Fruit fly (Drosophila melanogaster) whole organism, embryonic: Measurements from ENCODE around the gene CG4730.
A peak's percentile ranks its signal among the peaks of the same experiment; 100 is the strongest.

Source experiments
- ATbp ChIP-seq: fragments of 200-800 bp; sonication (Bioruptor generic); optimal IDR thresholded peaks from 2 replicates; lab custom pipeline; 2017; ENCODE audit warnings: missing biosample characterization, mild to moderate bottlenecking, missing genetic modification characterization, missing genetic modification reagents
- Blimp-1 ChIP-seq: fragments of 200-800 bp; sonication (Bioruptor generic); optimal IDR thresholded peaks from 3 replicates; lab custom pipeline; 2018; ENCODE audit warnings: missing biosample characterization, missing genetic modification characterization, mild to moderate bottlenecking, moderate library complexity, missing genetic modification reagents
- CG10147 ChIP-seq: fragments of 200-800 bp; sonication (Bioruptor generic); optimal IDR thresholded peaks from 2 replicates; lab custom pipeline; 2019; ENCODE audit warnings: missing biosample characterization, mild to moderate bottlenecking, missing genetic modification characterization, moderate library complexity
- CG10431 ChIP-seq: fragments of 200-800 bp; sonication (Bioruptor generic); optimal IDR thresholded peaks from 3 replicates; lab custom pipeline; 2018; ENCODE audit warnings: missing biosample characterization, mild to moderate bottlenecking, missing genetic modification characterization
- CG11560 ChIP-seq: fragments of 200-800 bp; sonication (Bioruptor generic); IDR thresholded peaks from 3 replicates; pipeline ENCODE4 v1.3.6; 2022; ENCODE audit warnings: missing biosample characterization, missing genetic modification characterization
- CG12299 ChIP-seq: fragments of 200-800 bp; sonication (Bioruptor generic); optimal IDR thresholded peaks from 2 replicates; lab custom pipeline; 2018; ENCODE audit warnings: missing biosample characterization, mild to moderate bottlenecking, missing genetic modification characterization
- CG12744 ChIP-seq: fragments of 200-800 bp; sonication (Bioruptor generic); optimal IDR thresholded peaks from 2 replicates; lab custom pipeline; 2016; ENCODE audit warnings: missing biosample characterization, missing genetic modification characterization
- CG13123 ChIP-seq: fragments of 200-800 bp; sonication (Bioruptor generic); optimal IDR thresholded peaks from 2 replicates; lab custom pipeline; 2016; ENCODE audit warnings: missing biosample characterization, missing genetic modification characterization
- CG13775 ChIP-seq: fragments of 200-800 bp; sonication (Bioruptor generic); optimal IDR thresholded peaks from 3 replicates; lab custom pipeline; 2017; ENCODE audit warnings: missing biosample characterization, mild to moderate bottlenecking, missing genetic modification characterization
- CG13894 ChIP-seq: fragments of 200-800 bp; sonication (Bioruptor generic); optimal IDR thresholded peaks from 3 replicates; lab custom pipeline; 2018; ENCODE audit warnings: missing biosample characterization, mild to moderate bottlenecking, missing genetic modification characterization, moderate library complexity
- CG15479 ChIP-seq: fragments of 200-800 bp; sonication (Bioruptor generic); optimal IDR thresholded peaks from 3 replicates; lab custom pipeline; 2019; ENCODE audit warnings: missing biosample characterization, mild to moderate bottlenecking, missing genetic modification characterization, moderate library complexity
- CG16813 ChIP-seq: fragments of 200-800 bp; sonication (Bioruptor generic); IDR thresholded peaks from 3 replicates; pipeline ENCODE4 v1.3.6; 2022; ENCODE audit warnings: missing biosample characterization, missing genetic modification characterization; ENCODE audit not compliant: partially characterized antibody
- CG17328 ChIP-seq: fragments of 200-800 bp; sonication (Bioruptor generic); IDR thresholded peaks from 2 replicates; pipeline ENCODE4 v1.3.6; 2022; ENCODE audit warnings: missing biosample characterization, missing genetic modification characterization
- CG2129 ChIP-seq: fragments of 200-800 bp; sonication (Bioruptor generic); IDR thresholded peaks from 2 replicates; pipeline ENCODE4 v1.3.6; 2022; ENCODE audit warnings: missing biosample characterization, missing genetic modification characterization; ENCODE audit not compliant: partially characterized antibody
- CG2199 ChIP-seq: fragments of 200-800 bp; sonication (Bioruptor generic); IDR thresholded peaks from 3 replicates; pipeline ENCODE4 v1.3.6; 2022; ENCODE audit warnings: missing biosample characterization, missing genetic modification characterization
- CG2712 ChIP-seq: fragments of 200-800 bp; optimal IDR thresholded peaks from 3 replicates; lab custom pipeline; 2019; ENCODE audit warnings: missing biosample characterization, mild to moderate bottlenecking, missing genetic modification characterization, moderate library complexity
- CG31388 ChIP-seq: fragments of 200-800 bp; sonication (Bioruptor generic); optimal IDR thresholded peaks from 2 replicates; lab custom pipeline; 2016; ENCODE audit warnings: missing biosample characterization, missing genetic modification characterization
- CG31441 ChIP-seq: fragments of 200-800 bp; sonication (Bioruptor generic); IDR thresholded peaks from 2 replicates; pipeline ENCODE4 v1.3.6; 2022; ENCODE audit warnings: missing biosample characterization, missing genetic modification characterization
- CG34376 ChIP-seq: fragments of 200-800 bp; sonication (Bioruptor generic); optimal IDR thresholded peaks from 2 replicates; lab custom pipeline; 2018; ENCODE audit warnings: missing biosample characterization, mild to moderate bottlenecking, missing genetic modification characterization
- CG4282 ChIP-seq: fragments of 200-800 bp; sonication (Bioruptor generic); optimal IDR thresholded peaks from 2 replicates; lab custom pipeline; 2016; ENCODE audit warnings: missing biosample characterization, missing genetic modification characterization
- CG5953 ChIP-seq: fragments of 200-800 bp; sonication (Bioruptor generic); IDR thresholded peaks from 2 replicates; pipeline ENCODE4 v1.3.6; 2022; ENCODE audit warnings: missing biosample characterization, missing genetic modification characterization
- CG6254 ChIP-seq: fragments of 200-800 bp; sonication (Bioruptor generic); optimal IDR thresholded peaks from 3 replicates; lab custom pipeline; 2017; ENCODE audit warnings: mild to moderate bottlenecking, missing biosample characterization, missing genetic modification reagents, missing genetic modification characterization
- CG8359 ChIP-seq: fragments of 200-800 bp; sonication (Bioruptor generic); optimal IDR thresholded peaks from 2 replicates; lab custom pipeline; 2017; ENCODE audit warnings: missing biosample characterization, mild to moderate bottlenecking, missing genetic modification characterization, borderline replicate concordance
- CoRest ChIP-seq: fragments of 200-800 bp; sonication (Bioruptor generic); optimal IDR thresholded peaks from 3 replicates; lab custom pipeline; 2018; ENCODE audit warnings: missing biosample characterization, mild to moderate bottlenecking, missing genetic modification characterization, moderate library complexity
- Dip2 ChIP-seq: fragments of 200-800 bp; sonication (Bioruptor generic); IDR thresholded peaks from 2 replicates; pipeline ENCODE4 v1.3.6; 2022; ENCODE audit warnings: missing biosample characterization, missing genetic modification characterization
- Fer1 ChIP-seq: fragments of 200-800 bp; sonication (Bioruptor generic); optimal IDR thresholded peaks from 2 replicates; lab custom pipeline; 2017; ENCODE audit warnings: missing biosample characterization, mild to moderate bottlenecking, missing genetic modification characterization
- H2.0 ChIP-seq: fragments of 200-800 bp; sonication (Bioruptor generic); IDR thresholded peaks from 2 replicates; pipeline ENCODE4 v1.3.6; 2022; ENCODE audit warnings: missing biosample characterization, missing genetic modification characterization
- Meics ChIP-seq: fragments of 200-800 bp; sonication (Bioruptor generic); optimal IDR thresholded peaks from 2 replicates; lab custom pipeline; 2017; ENCODE audit warnings: missing biosample characterization, mild to moderate bottlenecking, missing genetic modification characterization
- Nf-YC ChIP-seq: fragments of 200-800 bp; optimal IDR thresholded peaks from 3 replicates; lab custom pipeline; 2019; ENCODE audit warnings: missing biosample characterization, mild to moderate bottlenecking, missing genetic modification characterization, moderate library complexity
- Opbp ChIP-seq: fragments of 200-800 bp; sonication (Bioruptor generic); IDR thresholded peaks from 3 replicates; pipeline ENCODE4 v1.3.6; 2022; ENCODE audit warnings: missing biosample characterization, missing genetic modification characterization; ENCODE audit not compliant: partially characterized antibody
- Ptx1 ChIP-seq: fragments of 200-800 bp; sonication (Bioruptor generic); IDR thresholded peaks from 2 replicates; pipeline ENCODE4 v1.3.6; 2022; ENCODE audit warnings: missing biosample characterization, missing genetic modification characterization
- Sin3A ChIP-seq: fragments of >200 bp; optimal IDR thresholded peaks from 2 replicates; lab custom pipeline; 2018
- Xbp1 ChIP-seq: fragments of 200-800 bp; sonication (Bioruptor generic); optimal IDR thresholded peaks from 3 replicates; lab custom pipeline; 2016; ENCODE audit warnings: missing biosample characterization, mild to moderate bottlenecking, missing genetic modification characterization
- az2 ChIP-seq: fragments of 200-800 bp; sonication (Bioruptor generic); optimal IDR thresholded peaks from 3 replicates; lab custom pipeline; 2016; ENCODE audit warnings: missing biosample characterization, missing genetic modification characterization
- ci ChIP-seq: fragments of 200-800 bp; sonication (Bioruptor generic); IDR thresholded peaks from 3 replicates; pipeline ENCODE4 v1.3.6; 2022; ENCODE audit warnings: missing biosample characterization, missing genetic modification characterization
- da ChIP-seq: fragments of 200-800 bp; sonication (Bioruptor generic); optimal IDR thresholded peaks from 2 replicates; lab custom pipeline; 2016; ENCODE audit warnings: missing biosample characterization, missing genetic modification characterization
- disco-r ChIP-seq: fragments of 200-800 bp; sonication (Bioruptor generic); optimal IDR thresholded peaks from 2 replicates; lab custom pipeline; 2016; ENCODE audit warnings: missing biosample characterization, missing genetic modification characterization
- esg ChIP-seq: fragments of 200-800 bp; sonication (Bioruptor generic); conservative IDR thresholded peaks from 2 replicates; pipeline ENCODE4 v1.3.6; 2022; ENCODE audit warnings: missing biosample characterization, missing genetic modification characterization
- ewg ChIP-seq: fragments of 200-800 bp; sonication (Bioruptor generic); optimal IDR thresholded peaks from 3 replicates; lab custom pipeline; 2017; ENCODE audit warnings: mild to moderate bottlenecking, missing biosample characterization, missing genetic modification reagents, missing genetic modification characterization
- kni ChIP-seq: fragments of 200-800 bp; sonication (Bioruptor generic); optimal IDR thresholded peaks from 3 replicates; lab custom pipeline; 2017; ENCODE audit warnings: mild to moderate bottlenecking, missing biosample characterization, missing genetic modification reagents, missing genetic modification characterization
- lov ChIP-seq, 2 experiments: fragments of 200-800 bp in 1 of 2; fragments of >200 bp in 1 of 2; sonication (Bioruptor generic) in 1 of 2; IDR thresholded peaks in 1 of 2; optimal IDR thresholded peaks in 1 of 2; 2 replicates in 1 of 2; 3 replicates in 1 of 2; pipeline versions ENCODE4 v1.3.6 to Lab custom; 2017 to 2022; ENCODE audit warnings: missing biosample characterization in 1 of 2, missing genetic modification characterization in 1 of 2
- odd ChIP-seq: fragments of 200-800 bp; sonication (Bioruptor generic); optimal IDR thresholded peaks from 2 replicates; lab custom pipeline; 2017; ENCODE audit warnings: missing biosample characterization, mild to moderate bottlenecking, missing genetic modification characterization
- peb ChIP-seq: fragments of 200-800 bp; sonication (Bioruptor generic); IDR thresholded peaks from 2 replicates; pipeline ENCODE4 v1.3.6; 2022; ENCODE audit warnings: missing biosample characterization, missing genetic modification characterization
- sc ChIP-seq, 3 experiments: fragments of >200 bp in 2 of 3; fragments of 200-800 bp in 1 of 3; sonication (Bioruptor generic) in 1 of 3; optimal IDR thresholded peaks; 2 replicates in 2 of 3; 3 replicates in 1 of 3; lab custom pipeline; 2017; ENCODE audit warnings: mild to moderate bottlenecking in 1 of 3, missing biosample characterization in 1 of 3, missing genetic modification characterization in 1 of 3, missing genetic modification reagents in 1 of 3
- scrt ChIP-seq: fragments of 200-800 bp; sonication (Bioruptor generic); optimal IDR thresholded peaks from 2 replicates; lab custom pipeline; 2018; ENCODE audit warnings: missing biosample characterization, mild to moderate bottlenecking, missing genetic modification characterization, moderate library complexity
- sim ChIP-seq: fragments of 200-800 bp; sonication (Bioruptor generic); IDR thresholded peaks from 2 replicates; pipeline ENCODE4 v1.3.6; 2022; ENCODE audit warnings: missing biosample characterization, missing genetic modification characterization
- sqz ChIP-seq: fragments of 200-800 bp; sonication (Bioruptor generic); optimal IDR thresholded peaks from 3 replicates; lab custom pipeline; 2018; ENCODE audit warnings: missing biosample characterization, mild to moderate bottlenecking, missing genetic modification characterization
- unpg ChIP-seq: fragments of 200-800 bp; sonication (Bioruptor generic); optimal IDR thresholded peaks from 3 replicates; lab custom pipeline; 2018; ENCODE audit warnings: missing biosample characterization, mild to moderate bottlenecking, missing genetic modification characterization, moderate library complexity
- vvl ChIP-seq: fragments of 200-800 bp; sonication (Bioruptor generic); IDR thresholded peaks from 2 replicates; pipeline ENCODE4 v1.3.6; 2022; ENCODE audit warnings: missing biosample characterization, missing genetic modification characterization

Gene CG4730

DNA sequence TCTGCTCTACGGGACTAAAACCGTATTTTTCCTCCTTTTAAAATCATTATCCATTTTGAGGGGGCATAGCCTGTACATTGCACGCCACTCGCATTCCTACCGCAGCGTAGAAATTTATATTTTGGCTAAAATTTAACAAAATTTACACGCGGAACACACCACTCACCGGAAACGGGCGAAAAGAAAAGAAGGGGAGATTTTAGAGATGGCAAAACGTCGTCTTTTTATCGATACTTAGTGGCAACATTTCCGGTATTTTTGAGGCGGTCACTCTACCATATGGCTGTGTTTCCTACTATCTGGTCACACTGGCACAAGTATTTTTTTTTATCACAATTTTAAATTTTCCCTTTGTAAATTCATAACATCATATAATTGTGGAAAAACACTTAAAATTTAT is 6.4 kb upstream of the CG4730 start, which contains the start of gene RpL27 (continued):
- TF ChIP-seq CG10431 (GFP tag; lab: Kevin White, UChicago): peak; percentile 97
- TF ChIP-seq kni: peak; percentile 53
- peak; percentile 75 for TF ChIP-seq CG8359
- no peak for TF ChIP-seq esg
- peak; percentile 44 for TF ChIP-seq CG12744 (GFP tag; lab: Kevin White, UChicago)
- TF ChIP-seq CG2199 (GFP tag; lab: Robert Waterston, UW): 0 out of 3 replicates have a peak, but pooled peaks have one; percentile 8
- TF ChIP-seq Xbp1 (GFP tag; lab: Kevin White, UChicago): peak; percentile 74
- peak; percentile 63 for TF ChIP-seq disco-r (GFP tag; lab: Kevin White, UChicago)
- TF ChIP-seq CG16813 (GFP tag; lab: Robert Waterston, UW): peak; percentile 71
- TF ChIP-seq Opbp: peak; percentile 72
- peak; percentile 44 for TF ChIP-seq CG13123
- no peak for TF ChIP-seq Blimp-1 (GFP tag; lab: Kevin White, UChicago)
- TF ChIP-seq peb: peak; percentile 43; the same call in 1 of the 2 replicates
- TF ChIP-seq az2: peak; percentile 62
- TF ChIP-seq CG12299 (tag; lab: Kevin White, UChicago): peak; percentile 84
- TF ChIP-seq sc (optimal IDR thresholded peaks at IDR 0.05; lab: Kevin White, UChicago): no peak
- TF ChIP-seq sc (GFP tag; optimal IDR thresholded peaks at IDR 0.05; lab: Kevin White, UChicago): peak; percentile 63
- peak; percentile 27 for TF ChIP-seq CG31388 (GFP tag; lab: Kevin White, UChicago)
- TF ChIP-seq odd (GFP tag; lab: Kevin White, UChicago): peak; percentile 85
- peak; percentile 68 for TF ChIP-seq CoRest (tag; lab: Kevin White, UChicago)
- TF ChIP-seq CG34376 (GFP tag; lab: Kevin White, UChicago): peak; percentile 95
- peak; percentile 95 for TF ChIP-seq ci (GFP tag; lab: Robert Waterston, UW)
- TF ChIP-seq H2.0: peak; percentile 76
- TF ChIP-seq CG4282: no peak
- TF ChIP-seq Meics: peak; percentile 92
- TF ChIP-seq CG5953 (GFP tag; lab: Robert Waterston, UW): peak; percentile 65
- peak; percentile 84 for TF ChIP-seq scrt
- TF ChIP-seq CG15479 (GFP tag; lab: Kevin White, UChicago): no peak
- TF ChIP-seq CG31441 (GFP tag; lab: Robert Waterston, UW): peak; percentile 88
- TF ChIP-seq Fer1 (GFP tag; lab: Kevin White, UChicago): peak; percentile 93
- TF ChIP-seq vvl (GFP tag; lab: Robert Waterston, UW): peak; percentile 85
- peak; percentile 50 for TF ChIP-seq CG6254 (GFP tag; lab: Kevin White, UChicago)
- peak; percentile 49 for TF ChIP-seq ewg (GFP tag; lab: Kevin White, UChicago)
- TF ChIP-seq da (GFP tag; lab: Kevin White, UChicago): peak; percentile 30
- TF ChIP-seq CG10147: peak; percentile 79
- TF ChIP-seq unpg (GFP tag; lab: Kevin White, UChicago): peak; percentile 76
- peak; percentile 53; the same call in 1 of the 2 replicates for TF ChIP-seq sim (GFP tag; lab: Robert Waterston, UW)
- peak; percentile 82 for TF ChIP-seq CG2712
- TF ChIP-seq CG13775 (GFP tag; lab: Kevin White, UChicago): peak; percentile 81
- peak; percentile 79 for TF ChIP-seq CG17328 (GFP tag; lab: Robert Waterston, UW)
- no peak for TF ChIP-seq Dip2
- peak; percentile 87 for TF ChIP-seq sqz (GFP tag; lab: Kevin White, UChicago)
- peak; percentile 10 for TF ChIP-seq Sin3A (lab: Kevin White, UChicago)
- TF ChIP-seq ATbp: peak; percentile 71
- TF ChIP-seq CG11560: no peak
- no peak for TF ChIP-seq lov (optimal IDR thresholded peaks at IDR 0.05; lab: Kevin White, UChicago)
- peak; percentile 80; the same call in 2 of the 3 replicates for TF ChIP-seq lov (GFP tag; IDR thresholded peaks at IDR 0.05; lab: Robert Waterston, UW)
- no peak for TF ChIP-seq CG2129
- TF ChIP-seq Ptx1 (GFP tag; lab: Robert Waterston, UW): peak; percentile 67
- TF ChIP-seq Nf-YC (tag; lab: Kevin White, UChicago): peak; percentile 73
- peak; percentile 74 for TF ChIP-seq CG13894 (tag; lab: Kevin White, UChicago)
